Worm (Caenorhabditis elegans) whole organism, L1 larva: ENCODE data around the gene C06E1.1.

Experiments
- F16B12.6 ChIP-seq: fragments of 150-350 bp; optimal IDR thresholded peaks from 2 replicates; lab custom pipeline; 2014; ENCODE audit warnings: missing biosample characterization, missing genetic modification characterization
- alr-1 ChIP-seq: fragments of 200-800 bp; sonication (Bioruptor generic); optimal IDR thresholded peaks from 2 replicates; lab custom pipeline; 2018; ENCODE audit warnings: borderline replicate concordance, mild to moderate bottlenecking, missing genetic modification characterization, missing compliant biosample characterization
- aly-2 ChIP-seq: fragments of 150-350 bp; optimal IDR thresholded peaks from 2 replicates; lab custom pipeline; 2014; ENCODE audit warnings: missing biosample characterization, missing genetic modification characterization
- ama-1 ChIP-seq: fragments of 150-350 bp; optimal IDR thresholded peaks from 2 replicates; lab custom pipeline; 2014
- ceh-82 ChIP-seq, 3 experiments: fragments of 150-350 bp in 1 of 3; sonication (generic microtip) in 2 of 3; optimal IDR thresholded peaks; 2 replicates each; lab custom pipeline; 2014 to 2017; ENCODE audit warnings: missing biosample characterization in 3 of 3, missing genetic modification characterization in 3 of 3
- ceh-90 ChIP-seq: sonication (generic microtip); optimal IDR thresholded peaks from 2 replicates; lab custom pipeline; 2016; ENCODE audit warnings: missing genetic modification characterization, missing compliant biosample characterization
- elt-3 ChIP-seq, 6 experiments: fragments of 150-350 bp in 1 of 6; sonication (generic microtip); optimal IDR thresholded peaks; 2 replicates each; lab custom pipeline; 2017 to 2018; ENCODE audit warnings: missing biosample characterization in 6 of 6, missing genetic modification characterization in 6 of 6, inconsistent platforms in 1 of 6
- fkh-4 ChIP-seq: sonication (generic microtip); optimal IDR thresholded peaks from 2 replicates; lab custom pipeline; 2016; ENCODE audit warnings: missing compliant biosample characterization, missing genetic modification characterization, borderline replicate concordance
- fos-1 ChIP-seq: fragments of 150-350 bp; optimal IDR thresholded peaks from 2 replicates; lab custom pipeline; 2014; ENCODE audit warnings: missing biosample characterization, missing genetic modification characterization
- nhr-28 ChIP-seq: fragments of 150-350 bp; optimal IDR thresholded peaks from 2 replicates; lab custom pipeline; 2014; ENCODE audit warnings: missing biosample characterization, missing genetic modification characterization
- nhr-77 ChIP-seq: fragments of 150-350 bp; optimal IDR thresholded peaks from 2 replicates; lab custom pipeline; 2014; ENCODE audit warnings: missing biosample characterization, missing genetic modification characterization
- unc-62 ChIP-seq: fragments of 150-350 bp; optimal IDR thresholded peaks from 2 replicates; lab custom pipeline; 2014; ENCODE audit warnings: missing biosample characterization, missing genetic modification reagents, missing genetic modification characterization

ce11 chrIII:8596692-8597091 lies 8.9 kb upstream of the C06E1.1 start:
- no peak for TF ChIP-seq nhr-77 (tag; lab: Kevin White, UChicago)
- no peak for TF ChIP-seq F16B12.6 (tag; lab: Kevin White, UChicago)
- TF ChIP-seq ceh-90 (tag; lab: Kevin White, UChicago), result no peak
- TF ChIP-seq nhr-28 (tag; lab: Kevin White, UChicago), result no peak
- TF ChIP-seq alr-1 (tag; lab: Kevin White, UChicago), result no peak
- TF ChIP-seq ama-1 (lab: Kevin White, UChicago), result no peak
- no peak for TF ChIP-seq unc-62 (GFP tag; lab: Kevin White, UChicago)
- TF ChIP-seq elt-3 (tag; optimal IDR thresholded peaks at IDR 0.05; lab: Kevin White, UChicago), result no peak
- TF ChIP-seq fkh-4 (tag; lab: Kevin White, UChicago), result no peak
- no peak for TF ChIP-seq aly-2 (tag; lab: Kevin White, UChicago)
- no peak for TF ChIP-seq ceh-82 (tag; optimal IDR thresholded peaks at IDR 0.05; lab: Kevin White, UChicago)
- no peak for TF ChIP-seq fos-1
